Worm (Caenorhabditis elegans) whole organism, L4/young adult: ENCODE measurements around the gene apy-1.

Experiments
- W03F9.2 ChIP-seq: fragments of 150-350 bp; optimal IDR thresholded peaks from 2 replicates; lab custom pipeline; 2014; ENCODE audit warnings: missing biosample characterization, missing genetic modification characterization
- dao-5 ChIP-seq: sonication (generic microtip); optimal IDR thresholded peaks from 2 replicates; lab custom pipeline; 2016; ENCODE audit warnings: missing genotype, missing genetic modification characterization, moderate library complexity, missing compliant biosample characterization
- him-1 ChIP-seq: sonication (generic microtip); optimal IDR thresholded peaks from 2 replicates; lab custom pipeline; 2016; ENCODE audit warnings: missing genotype, missing genetic modification reagents, missing genetic modification characterization, missing compliant biosample characterization

- no peak for TF ChIP-seq dao-5 (tag; lab: Kevin White, UChicago)
- no peak for TF ChIP-seq him-1
- TF ChIP-seq W03F9.2 (tag; lab: Kevin White, UChicago), result no peak
Observed at ce11 chrX:7550452-7550851, 19.1 kb downstream of the apy-1 start.
